Worm (Caenorhabditis elegans) whole organism, L1 larva: ENCODE data around the gene ncx-8.

Source experiments
- C34B4.2 ChIP-seq: sonication (generic microtip); optimal IDR thresholded peaks from 2 replicates; lab custom pipeline; 2017; ENCODE audit warnings: mild to moderate bottlenecking, missing genetic modification characterization, missing compliant biosample characterization
- Y116A8C.19 ChIP-seq: sonication (generic microtip); optimal IDR thresholded peaks from 2 replicates; lab custom pipeline; 2016; ENCODE audit warnings: missing compliant biosample characterization, missing genetic modification characterization, borderline replicate concordance
- alr-1 ChIP-seq: fragments of 200-800 bp; sonication (Bioruptor generic); optimal IDR thresholded peaks from 2 replicates; lab custom pipeline; 2018; ENCODE audit warnings: borderline replicate concordance, mild to moderate bottlenecking, missing genetic modification characterization, missing compliant biosample characterization
- ama-1 ChIP-seq: fragments of 150-350 bp; optimal IDR thresholded peaks from 2 replicates; lab custom pipeline; 2014
- ceh-8 ChIP-seq: fragments of 200-800 bp; sonication (Bioruptor generic); optimal IDR thresholded peaks from 2 replicates; lab custom pipeline; 2018; ENCODE audit warnings: mild to moderate bottlenecking, missing genetic modification characterization, moderate library complexity, missing compliant biosample characterization
- ceh-82 ChIP-seq, 3 experiments: fragments of 150-350 bp in 1 of 3; sonication (generic microtip) in 2 of 3; optimal IDR thresholded peaks; 2 replicates each; lab custom pipeline; 2014 to 2017; ENCODE audit warnings: missing biosample characterization in 3 of 3, missing genetic modification characterization in 3 of 3
- ceh-88 ChIP-seq: fragments of 200-800 bp; sonication (Bioruptor generic); IDR thresholded peaks from 2 replicates; pipeline ENCODE4 v1.3.6; 2022; ENCODE audit warnings: missing genetic modification characterization, missing compliant biosample characterization
- ceh-90 ChIP-seq: sonication (generic microtip); optimal IDR thresholded peaks from 2 replicates; lab custom pipeline; 2016; ENCODE audit warnings: missing genetic modification characterization, missing compliant biosample characterization
- dpl-1 ChIP-seq, 3 experiments: fragments of 150-350 bp in 2 of 3; sonication (generic microtip) in 1 of 3; optimal IDR thresholded peaks; 2 replicates each; lab custom pipeline; 2014 to 2017; ENCODE audit warnings: missing biosample characterization in 3 of 3, missing genetic modification characterization in 3 of 3, missing genetic modification reagents in 3 of 3
- dsc-1 ChIP-seq: sonication (generic microtip); optimal IDR thresholded peaks from 2 replicates; lab custom pipeline; 2016; ENCODE audit warnings: mild to moderate bottlenecking, missing genetic modification characterization, missing compliant biosample characterization
- efl-1 ChIP-seq, 4 experiments: fragments of 150-350 bp; optimal IDR thresholded peaks in 3 of 4; peaks in 1 of 4; 1 replicate in 1 of 4; 2 replicates in 3 of 4; lab custom pipeline; 2014; ENCODE audit warnings: missing biosample characterization in 2 of 4, missing genetic modification characterization in 2 of 4, missing genetic modification reagents in 2 of 4
- efl-3 ChIP-seq: fragments of 200-800 bp; sonication (Bioruptor generic); optimal IDR thresholded peaks from 2 replicates; lab custom pipeline; 2018; ENCODE audit warnings: mild to moderate bottlenecking, missing genetic modification characterization, missing compliant biosample characterization
- elt-3 ChIP-seq, 6 experiments: fragments of 150-350 bp in 1 of 6; sonication (generic microtip); optimal IDR thresholded peaks; 2 replicates each; lab custom pipeline; 2017 to 2018; ENCODE audit warnings: missing biosample characterization in 6 of 6, missing genetic modification characterization in 6 of 6, inconsistent platforms in 1 of 6
- ets-5 ChIP-seq: fragments of 200-800 bp; sonication (Bioruptor generic); IDR thresholded peaks from 2 replicates; pipeline ENCODE4 v1.3.6; 2022; ENCODE audit warnings: missing genetic modification characterization, missing compliant biosample characterization
- fkh-10 ChIP-seq: sonication (generic microtip); optimal IDR thresholded peaks from 2 replicates; lab custom pipeline; 2017; ENCODE audit warnings: missing biosample characterization, missing genetic modification reagents, missing genetic modification characterization
- fkh-8 ChIP-seq: sonication (generic microtip); optimal IDR thresholded peaks from 2 replicates; lab custom pipeline; 2016; ENCODE audit warnings: mild to moderate bottlenecking, missing genetic modification characterization, missing compliant biosample characterization
- fos-1 ChIP-seq: fragments of 150-350 bp; optimal IDR thresholded peaks from 2 replicates; lab custom pipeline; 2014; ENCODE audit warnings: missing biosample characterization, missing genetic modification characterization
- grh-1 ChIP-seq: fragments of 200-800 bp; sonication (Bioruptor generic); IDR thresholded peaks from 2 replicates; pipeline ENCODE4 v1.3.6; 2022; ENCODE audit warnings: missing genetic modification reagents, missing genetic modification characterization, missing compliant biosample characterization
- isw-1 ChIP-seq: fragments of 200-800 bp; sonication (Bioruptor generic); IDR thresholded peaks from 2 replicates; pipeline ENCODE4 v1.3.6; 2022; ENCODE audit warnings: missing genetic modification characterization, missing compliant biosample characterization
- lin-13 ChIP-seq: fragments of 150-350 bp; optimal IDR thresholded peaks from 2 replicates; lab custom pipeline; 2014; ENCODE audit warnings: missing biosample characterization, missing genetic modification reagents, missing genetic modification characterization
- lsy-2 ChIP-seq, 2 experiments: fragments of 150-350 bp; optimal IDR thresholded peaks; 2 replicates each; lab custom pipeline; 2014; ENCODE audit warnings: missing biosample characterization in 2 of 2, missing genetic modification characterization in 2 of 2
- mab-9 ChIP-seq: fragments of 200-800 bp; sonication (Bioruptor generic); IDR thresholded peaks from 2 replicates; pipeline ENCODE4 v1.3.6; 2022; ENCODE audit warnings: missing genetic modification reagents, missing genetic modification characterization, missing compliant biosample characterization
- nhr-11 ChIP-seq: fragments of 150-350 bp; optimal IDR thresholded peaks from 2 replicates; lab custom pipeline; 2014; ENCODE audit warnings: missing biosample characterization, missing genetic modification characterization
- nhr-12 ChIP-seq: sonication (generic microtip); optimal IDR thresholded peaks from 2 replicates; lab custom pipeline; 2017; ENCODE audit warnings: missing biosample characterization, missing genetic modification characterization
- nhr-19 ChIP-seq: fragments of 200-800 bp; sonication (Bioruptor generic); conservative IDR thresholded peaks from 2 replicates; pipeline ENCODE4 v1.3.6; 2022; ENCODE audit warnings: missing genetic modification characterization, missing compliant biosample characterization
- nhr-85 ChIP-seq: sonication (generic microtip); peaks from one replicate; lab custom pipeline; 2016; ENCODE audit warnings: missing genetic modification characterization, inconsistent platforms, missing compliant biosample characterization
- nhr-90 ChIP-seq: sonication (generic microtip); optimal IDR thresholded peaks from 2 replicates; lab custom pipeline; 2016; ENCODE audit warnings: mild to moderate bottlenecking, missing genetic modification characterization, missing compliant biosample characterization; ENCODE audit not compliant: poor library complexity
- pag-3 ChIP-seq: sonication (generic microtip); optimal IDR thresholded peaks from 2 replicates; lab custom pipeline; 2017; ENCODE audit warnings: missing genetic modification characterization, mild to moderate bottlenecking, missing compliant biosample characterization, antibody characterized with exemption, borderline replicate concordance; ENCODE audit not compliant: insufficient read depth
- pax-3 ChIP-seq: fragments of 200-800 bp; sonication (Bioruptor generic); optimal IDR thresholded peaks from 2 replicates; lab custom pipeline; 2018; ENCODE audit warnings: mild to moderate bottlenecking, missing genetic modification characterization, moderate library complexity, missing compliant biosample characterization
- pqm-1 ChIP-seq: sonication (generic microtip); optimal IDR thresholded peaks from 3 replicates; lab custom pipeline; 2017; ENCODE audit warnings: missing biosample characterization, missing genetic modification characterization
- snpc-4 ChIP-seq: fragments of 150-350 bp; optimal IDR thresholded peaks from 2 replicates; lab custom pipeline; 2014; ENCODE audit warnings: missing biosample characterization, missing genetic modification characterization
- swsn-7 ChIP-seq: sonication (generic microtip); optimal IDR thresholded peaks from 2 replicates; lab custom pipeline; 2016; ENCODE audit warnings: missing genetic modification characterization, missing compliant biosample characterization
- tbx-2 ChIP-seq: sonication (generic microtip); optimal IDR thresholded peaks from 2 replicates; lab custom pipeline; 2016; ENCODE audit warnings: missing genetic modification characterization, missing compliant biosample characterization
- unc-130 ChIP-seq: fragments of 150-350 bp; optimal IDR thresholded peaks from 2 replicates; lab custom pipeline; 2017; ENCODE audit warnings: missing biosample characterization, missing genetic modification characterization, inconsistent platforms
- zag-1 ChIP-seq: fragments of 150-350 bp; optimal IDR thresholded peaks from 2 replicates; lab custom pipeline; 2014; ENCODE audit warnings: missing biosample characterization, missing genetic modification characterization
- ztf-11 ChIP-seq, 2 experiments: sonication (generic microtip); optimal IDR thresholded peaks; 2 replicates each; lab custom pipeline; 2016 to 2017; ENCODE audit warnings: missing genetic modification characterization in 2 of 2, missing biosample characterization in 1 of 2, missing compliant biosample characterization in 1 of 2

Gene ncx-8

ce11 chrV:4995155-4995554 is 8.2 kb upstream of the ncx-8 start, which contains the start of gene ncx-9:
TSS of gene ncx-9 (minus strand) at chrV:4995255.
- no peak for TF ChIP-seq alr-1 (tag; lab: Kevin White, UChicago)
- no peak for TF ChIP-seq ceh-82 (tag; optimal IDR thresholded peaks at IDR 0.05; lab: Kevin White, UChicago)
- no peak for TF ChIP-seq nhr-19
- no peak for TF ChIP-seq ceh-8 (GFP tag; lab: Kevin White, UChicago)
- no peak for TF ChIP-seq ets-5 (GFP tag; lab: Robert Waterston, UW)
- TF ChIP-seq Y116A8C.19 (tag; lab: Kevin White, UChicago) = no peak
- TF ChIP-seq C34B4.2 = no peak
- no peak for TF ChIP-seq dpl-1 (GFP tag; optimal IDR thresholded peaks at IDR 0.05; lab: Kevin White, UChicago)
- no peak for TF ChIP-seq swsn-7 (tag; lab: Kevin White, UChicago)
- TF ChIP-seq unc-130 (tag; lab: Kevin White, UChicago) = no peak
- no peak for TF ChIP-seq lin-13 (GFP tag; lab: Kevin White, UChicago)
- TF ChIP-seq zag-1 (tag; lab: Kevin White, UChicago) = no peak
- no peak for TF ChIP-seq elt-3 (tag; optimal IDR thresholded peaks at IDR 0.05; lab: Kevin White, UChicago)
- no peak for TF ChIP-seq lsy-2 (tag; optimal IDR thresholded peaks at IDR 0.05; lab: Kevin White, UChicago)
- TF ChIP-seq ztf-11 (tag; optimal IDR thresholded peaks at IDR 0.05; lab: Kevin White, UChicago) = no peak
- TF ChIP-seq fkh-10 (GFP tag; lab: Kevin White, UChicago) = no peak

DNA sequence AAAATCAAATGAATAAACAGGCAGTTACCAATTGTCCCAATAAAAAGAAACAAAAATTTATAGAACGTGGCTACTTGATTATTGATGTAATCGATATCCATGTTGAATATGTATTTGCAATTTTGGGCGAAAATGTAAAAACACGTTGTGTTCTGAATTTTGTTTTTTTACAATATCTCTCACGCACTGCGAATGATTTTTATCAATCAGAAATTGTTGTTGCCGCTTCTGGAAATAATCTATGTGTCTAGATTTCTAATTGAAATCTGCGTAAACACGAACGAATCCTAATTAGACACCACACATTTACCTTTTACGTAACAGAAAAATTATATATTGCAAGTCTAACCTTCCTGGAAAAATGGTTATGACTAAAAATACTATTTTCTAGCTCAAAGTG is 3.9 kb downstream of the ncx-8 start, which contains the start of gene srsx-13:
Gene srsx-13 (minus strand): TSS at position 101 of the 400 bp plus-strand sequence.
- TF ChIP-seq dsc-1 (tag; lab: Kevin White, UChicago) (no peak), nhr-12 (no peak), mab-9 (GFP tag; lab: Robert Waterston, UW) (no peak), grh-1 (GFP tag; lab: Robert Waterston, UW) (no peak), nhr-11 (tag; lab: Kevin White, UChicago) (no peak), isw-1 (GFP tag; lab: Robert Waterston, UW) (no peak), fkh-8 (tag; lab: Kevin White, UChicago) (no peak), pag-3 (tag; lab: Kevin White, UChicago) (no peak), pax-3 (tag; lab: Kevin White, UChicago) (no peak), ama-1 (no peak), snpc-4 (tag; lab: Kevin White, UChicago) (no peak)

- TF ChIP-seq nhr-90 (no peak), ceh-88 (no peak), ama-1 (no peak), fos-1 (tag; lab: Kevin White, UChicago) (no peak), tbx-2 (tag; lab: Kevin White, UChicago) (no peak), unc-130 (tag; lab: Kevin White, UChicago) (no peak), nhr-85 (tag; lab: Kevin White, UChicago) (no peak)
Measured at ce11 chrV:4980873-4981272, 6.1 kb downstream of the ncx-8 start, which contains the start of gene srsx-12. TSS of gene srsx-12 (minus strand) at chrV:4980973.

DNA sequence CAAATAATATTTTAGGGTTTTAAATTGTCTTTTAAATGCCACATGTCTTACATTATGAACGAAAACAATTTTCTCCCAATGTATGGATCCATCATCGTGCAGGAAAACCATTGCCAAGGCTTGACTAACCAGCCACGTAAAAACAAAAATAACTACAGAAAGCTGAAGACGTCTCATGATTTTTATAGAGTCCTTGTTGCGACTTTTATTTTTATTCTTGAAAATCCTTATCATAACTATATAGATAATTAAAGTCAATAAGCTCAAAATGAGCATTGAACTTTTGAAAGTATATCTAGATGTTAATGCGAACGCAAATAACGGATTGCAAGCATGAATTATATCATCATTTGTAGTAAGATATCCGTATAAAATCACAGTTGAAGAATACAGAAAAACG is 6.9 kb downstream of the ncx-8 start:
- TF ChIP-seq ceh-88 = no peak
- no peak for TF ChIP-seq pqm-1 (tag; lab: Kevin White, UChicago)
- TF ChIP-seq efl-3 = no peak
- no peak for TF ChIP-seq ceh-90 (tag; lab: Kevin White, UChicago)

DNA sequence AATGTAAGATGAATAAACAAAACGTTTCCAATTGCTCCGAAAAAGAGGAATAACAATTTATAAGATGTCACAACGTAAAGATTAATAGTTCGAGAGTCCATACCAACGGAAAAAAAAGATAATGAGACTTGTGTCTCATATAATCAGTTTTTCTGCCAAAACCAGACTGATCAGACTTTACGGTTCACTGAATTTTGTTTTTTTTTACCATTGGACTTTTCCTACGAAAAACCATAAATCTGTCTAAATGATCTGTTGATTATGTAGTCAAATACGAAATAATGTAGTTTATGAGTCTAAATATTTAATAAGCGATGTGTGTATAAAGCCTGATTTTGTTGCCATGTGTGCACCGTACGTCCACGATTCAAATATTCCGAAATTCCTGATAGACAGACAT is 7.9 kb downstream of the ncx-8 start, which contains the start of gene srsx-11:
Gene srsx-11 (minus strand): TSS at position 101 of the 400 bp plus-strand sequence.
- TF ChIP-seq ztf-11 (tag; optimal IDR thresholded peaks at IDR 0.05; lab: Kevin White, UChicago) (no peak), fkh-8 (tag; lab: Kevin White, UChicago) (peak; percentile 5), efl-1 (optimal IDR thresholded peaks at IDR 0.05; lab: Kevin White, UChicago) (no peak), efl-1 (GFP tag; optimal IDR thresholded peaks at IDR 0.05 in 1 of 2; lab: Kevin White, UChicago) (peak in 1 of 2 experiments; percentile 83)
